Fruit fly (Drosophila melanogaster) S2 (cell line): ENCODE measurements around the gene stx.

Experiments used
- CG8478 ChIP-seq: fragments of >200 bp; optimal IDR thresholded peaks from 2 replicates; lab custom pipeline; 2018
- CTCF ChIP-seq, 2 experiments: fragments of >200 bp; optimal IDR thresholded peaks; 2 replicates each; lab custom pipeline; 2018

DNA sequence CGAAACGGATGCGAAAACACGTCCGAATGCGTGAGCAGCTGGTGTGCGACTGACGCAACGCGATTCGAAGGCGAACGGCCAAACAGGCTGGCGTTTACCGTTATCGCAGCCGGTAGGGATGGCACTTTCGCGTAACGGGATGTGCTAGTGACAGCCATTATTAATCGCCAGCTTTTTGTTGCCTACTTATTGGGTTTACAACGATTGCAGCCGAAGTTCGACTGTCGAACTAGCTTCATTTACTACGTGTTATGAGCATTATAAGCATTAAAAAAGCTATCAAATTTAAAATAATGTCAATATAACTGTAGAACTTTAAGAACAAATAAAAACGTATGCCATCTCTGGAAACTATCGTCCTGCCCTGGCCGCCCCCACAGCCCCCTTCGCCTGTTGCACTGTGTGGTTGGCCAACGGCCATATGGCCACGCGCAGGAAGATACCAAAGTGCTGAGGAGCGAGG, 12.9 kb upstream of the stx start, which contains the start of gene Rph:
- no peak for TF ChIP-seq CTCF (optimal IDR thresholded peaks at IDR 0.05; lab: Kevin White, UChicago)
- no peak for TF ChIP-seq CG8478 (lab: Kevin White, UChicago)
